Fruit fly (Drosophila melanogaster): ENCODE data around the gene CG10098.

CG10098 gene

DNA sequence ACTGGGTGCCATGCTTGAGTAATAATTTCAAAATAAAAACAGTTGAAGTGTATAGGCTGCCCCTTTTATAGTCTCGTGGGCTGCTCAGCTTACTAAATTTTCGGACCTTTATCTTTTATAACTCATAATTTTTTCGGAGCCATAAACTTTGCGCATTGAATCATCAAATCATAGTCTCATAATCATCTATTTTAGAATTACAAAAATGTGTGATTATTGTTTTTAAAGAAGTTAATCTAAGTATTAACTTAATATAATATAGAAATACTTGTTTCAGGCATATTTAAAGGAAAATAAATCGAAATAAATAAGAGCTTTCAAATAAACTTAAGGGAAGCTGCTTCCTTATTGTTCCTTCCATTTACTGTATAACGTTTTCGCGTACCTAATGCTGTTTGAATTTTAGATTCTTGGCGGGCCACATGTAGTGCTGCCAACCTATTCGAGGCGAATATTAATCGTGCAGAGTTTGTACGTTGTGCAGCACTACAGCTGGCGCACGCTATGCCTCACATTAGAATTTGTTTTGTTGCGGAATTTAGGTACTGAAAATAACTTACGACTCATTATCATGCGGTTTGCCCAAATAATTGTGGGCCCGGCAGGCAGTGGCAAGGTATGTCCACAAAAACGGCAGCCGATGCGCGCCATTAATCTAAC is 20.0 kb downstream of the CG10098 start, which contains the start of the genes CG14610 and CG2656 (continued):
- TF ChIP-seq CG11247 (GFP tag; IDR thresholded peaks at IDR 0.05) (peak; percentile 64), CG8944 (GFP tag; optimal IDR thresholded peaks at IDR 0.05) (peak; percentile 89), Hr51 (GFP tag; optimal IDR thresholded peaks at IDR 0.05) (peak; percentile 44 to 82), CG2889 (GFP tag; IDR thresholded peaks at IDR 0.05) (no peak), CG8478 (optimal IDR thresholded peaks at IDR 0.05) (no peak), CG1647 (GFP tag; optimal IDR thresholded peaks at IDR 0.05) (peak; percentile 79), B-H1 (GFP tag; IDR thresholded peaks at IDR 0.05) (peak; percentile 22; the same call in 1 of the 3 replicates), CoRest (tag; optimal IDR thresholded peaks at IDR 0.05) (peak; percentile 56), row (GFP tag; IDR thresholded peaks at IDR 0.05) (peak; percentile 48), D19B (GFP tag; optimal IDR thresholded peaks at IDR 0.05) (no peak), CrebB (tag; optimal IDR thresholded peaks at IDR 0.05) (peak; percentile 14), NC2β (GFP tag; optimal IDR thresholded peaks at IDR 0.05) (peak; percentile 82), CG1602 (GFP tag; optimal IDR thresholded peaks at IDR 0.05) (peak; percentile 80), CG4282 (GFP tag; optimal IDR thresholded peaks at IDR 0.05) (peak; percentile 76), CG6654 (GFP tag; optimal IDR thresholded peaks at IDR 0.05) (no peak), CG8765 (GFP tag; IDR thresholded peaks at IDR 0.05) (peak; percentile 20; the same call in 1 of the 2 replicates), cg (GFP tag; optimal IDR thresholded peaks at IDR 0.05) (no peak), bigmax (GFP tag; optimal IDR thresholded peaks at IDR 0.05) (no peak), da (GFP tag; optimal IDR thresholded peaks at IDR 0.05) (peak; percentile 57), btn (GFP tag; optimal IDR thresholded peaks at IDR 0.05) (peak; percentile 51), CG16813 (GFP tag; IDR thresholded peaks at IDR 0.05; ENCODE audit: partially characterized antibody) (peak; percentile 50; the same call in 2 of the 3 replicates), CG6175 (GFP tag; IDR thresholded peaks at IDR 0.05) (no peak), D19A (tag; optimal IDR thresholded peaks at IDR 0.05) (peak; percentile 26), esg (GFP tag; conservative IDR thresholded peaks at IDR 0.05) (peak; percentile 42; the same call in 1 of the 2 replicates), ind (GFP tag; optimal IDR thresholded peaks at IDR 0.05) (peak; percentile 89), Hmr (GFP tag; optimal IDR thresholded peaks at IDR 0.05) (peak; percentile 56), gfzf (GFP tag; optimal IDR thresholded peaks at IDR 0.05) (peak; percentile 52), grau (tag; optimal IDR thresholded peaks at IDR 0.05) (peak; percentile 58), Sry-β (GFP tag; optimal IDR thresholded peaks at IDR 0.05) (no peak), unpg (GFP tag; optimal IDR thresholded peaks at IDR 0.05) (peak; percentile 54), jumu (GFP tag; optimal IDR thresholded peaks at IDR 0.05) (peak; percentile 90), CG14965 (GFP tag; optimal IDR thresholded peaks at IDR 0.05; ENCODE audit: borderline replicate concordance) (no peak), ato (GFP tag; IDR thresholded peaks at IDR 0.05; ENCODE audit: partially characterized antibody) (0 out of 2 replicates have a peak, but pooled peaks have one; percentile 38), CG1603 (tag; optimal IDR thresholded peaks at IDR 0.05) (peak; percentile 94), CG14014 (GFP tag; IDR thresholded peaks at IDR 0.05) (peak; percentile 40; the same call in 1 of the 2 replicates), dm (GFP tag; optimal IDR thresholded peaks at IDR 0.05) (peak; percentile 94), CG3281 (GFP tag; optimal IDR thresholded peaks at IDR 0.05) (peak; percentile 49), NC2α (GFP tag; optimal IDR thresholded peaks at IDR 0.05) (peak; percentile 57), CG17359 (tag; optimal IDR thresholded peaks at IDR 0.05) (peak; percentile 66), Dref (GFP tag; IDR thresholded peaks at IDR 0.05) (peak; percentile 50; the same call in 1 of the 2 replicates), CG11093 (GFP tag; IDR thresholded peaks at IDR 0.05) (no peak), HLH54F (GFP tag; optimal IDR thresholded peaks at IDR 0.05) (peak; percentile 90), ftz-f1 (GFP tag; optimal IDR thresholded peaks at IDR 0.05) (peak; percentile 41), fd64A (GFP tag; optimal IDR thresholded peaks at IDR 0.05) (no peak), Fer3 (tag; optimal IDR thresholded peaks at IDR 0.05) (peak; percentile 62), CG34422 (GFP tag; IDR thresholded peaks at IDR 0.05) (peak; percentile 36; the same call in 1 of the 3 replicates), sug (tag; optimal IDR thresholded peaks at IDR 0.05) (peak; percentile 48), CG9215 (GFP tag; IDR thresholded peaks at IDR 0.05) (no peak), CG31224 (GFP tag; IDR thresholded peaks at IDR 0.05) (peak; percentile 24; the same call in 1 of the 2 replicates), her (GFP tag; optimal IDR thresholded peaks at IDR 0.05) (peak; percentile 89)
